Worm (Caenorhabditis elegans): ENCODE measurements around the gene C24H11.1.

ce11 chrIII:11750232-11750631, 37.2 kb upstream of the C24H11.1 start:
- no peak for TF ChIP-seq T22C8.4 (GFP tag; IDR thresholded peaks at IDR 0.05)
- TF ChIP-seq ztf-23 (GFP tag; IDR thresholded peaks at IDR 0.05): no peak
- TF ChIP-seq klf-2 (GFP tag; conservative IDR thresholded peaks at IDR 0.05): no peak
- no peak for TF ChIP-seq med-1 (GFP tag; optimal IDR thresholded peaks at IDR 0.05; ENCODE audit: insufficient read depth)
